Fruit fly (Drosophila melanogaster) whole organism, wandering third instar larva: ENCODE measurements around the gene CG5623.

Source experiments
- Hnf4 ChIP-seq: fragments of 200-800 bp; sonication (Bioruptor generic); optimal IDR thresholded peaks from 2 replicates; lab custom pipeline; 2016; ENCODE audit warnings: missing biosample characterization, mild to moderate bottlenecking, missing genetic modification characterization
- N ChIP-seq: fragments of >200 bp; optimal IDR thresholded peaks from 2 replicates; lab custom pipeline; 2018; ENCODE audit warnings: missing biosample characterization, missing external identifiers, missing genetic modification characterization
- Sp1 ChIP-seq: fragments of 200-800 bp; sonication (Bioruptor generic); optimal IDR thresholded peaks from 3 replicates; lab custom pipeline; 2019; ENCODE audit warnings: missing biosample characterization, mild to moderate bottlenecking, missing genetic modification characterization, moderate library complexity
- Vsx2 ChIP-seq: fragments of 200-300, 225-300 bp; sonication (Bioruptor generic); optimal IDR thresholded peaks from 2 replicates; lab custom pipeline; 2018; ENCODE audit warnings: missing biosample characterization, missing genetic modification characterization; ENCODE audit not compliant: partially characterized antibody
- usp ChIP-seq: fragments of >200 bp; optimal IDR thresholded peaks from 2 replicates; lab custom pipeline; 2017; ENCODE audit warnings: missing biosample characterization, missing genetic modification characterization

DNA sequence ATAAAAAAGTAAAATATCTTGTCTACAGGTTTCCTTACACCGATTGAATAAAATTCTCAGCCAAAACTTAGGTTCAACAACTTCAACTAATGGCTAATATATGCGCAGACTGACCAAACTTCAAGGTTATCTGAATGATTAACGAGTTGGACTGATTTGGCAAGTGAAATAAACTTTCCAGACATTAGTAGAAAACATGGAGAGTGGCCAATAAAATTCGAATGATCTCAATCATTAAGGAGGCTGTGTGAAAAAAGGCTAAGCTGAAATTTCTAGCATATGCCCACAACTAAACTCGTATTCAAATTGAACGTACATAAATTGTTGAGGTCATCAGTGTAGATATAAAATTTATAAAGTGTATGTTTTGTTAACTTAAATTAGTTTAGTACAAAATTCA lies 12.3 kb upstream of the CG5623 start, which contains the start of gene CG5614:
- TF ChIP-seq usp (GFP tag; lab: Kevin White, UChicago) (no peak), Vsx2 (no peak), Sp1 (GFP tag; lab: Kevin White, UChicago) (no peak), N (GFP tag; lab: Kevin White, UChicago) (no peak), Hnf4 (GFP tag; lab: Kevin White, UChicago) (no peak)
